Worm (Caenorhabditis elegans) whole organism, young adult: ENCODE data around the gene E02H4.8.

Experiments
- D2030.7 ChIP-seq: fragments of 200-800 bp; sonication (Bioruptor generic); IDR thresholded peaks from 2 replicates; pipeline ENCODE4 v1.3.6; 2022; ENCODE audit warnings: missing genetic modification reagents, missing genetic modification characterization, missing compliant biosample characterization
- F10E7.11 ChIP-seq: sonication (generic microtip); optimal IDR thresholded peaks from 2 replicates; lab custom pipeline; 2017; ENCODE audit warnings: mild to moderate bottlenecking, missing genetic modification characterization, moderate library complexity, missing compliant biosample characterization
- F37B4.10 ChIP-seq: fragments of 200-800 bp; sonication (Bioruptor generic); IDR thresholded peaks from 2 replicates; pipeline ENCODE4 v1.3.6; 2022; ENCODE audit warnings: missing genetic modification characterization, missing compliant biosample characterization
- F49E8.2 ChIP-seq: sonication (generic microtip); optimal IDR thresholded peaks from 3 replicates; lab custom pipeline; 2017; ENCODE audit warnings: missing genetic modification characterization, mild to moderate bottlenecking, missing compliant biosample characterization, antibody characterized with exemption, moderate library complexity; ENCODE audit not compliant: insufficient read depth
- F57C9.4 ChIP-seq: sonication (generic microtip); optimal IDR thresholded peaks from 2 replicates; lab custom pipeline; 2017; ENCODE audit warnings: mild to moderate bottlenecking, missing genetic modification characterization, missing compliant biosample characterization
- K11D2.4 ChIP-seq: fragments of 200-800 bp; sonication (Bioruptor generic); IDR thresholded peaks from 2 replicates; pipeline ENCODE4 v1.3.6; 2022; ENCODE audit warnings: missing genetic modification reagents, missing genetic modification characterization, missing compliant biosample characterization
- T07F8.4 ChIP-seq: sonication (generic microtip); optimal IDR thresholded peaks from 2 replicates; lab custom pipeline; 2016; ENCODE audit warnings: mild to moderate bottlenecking, missing genetic modification characterization, moderate library complexity, missing compliant biosample characterization
- Y53F4B.3 ChIP-seq: fragments of 200-800 bp; sonication (Bioruptor generic); IDR thresholded peaks from 2 replicates; pipeline ENCODE4 v1.3.6; 2022; ENCODE audit warnings: missing genetic modification reagents, missing genetic modification characterization, missing compliant biosample characterization
- akir-1 ChIP-seq: fragments of 200-800 bp; sonication (Bioruptor generic); optimal IDR thresholded peaks from 2 replicates; lab custom pipeline; 2018; ENCODE audit warnings: mild to moderate bottlenecking, missing genetic modification characterization, moderate library complexity, missing compliant biosample characterization
- aptf-2 ChIP-seq: fragments of 200-800 bp; sonication (Bioruptor generic); conservative IDR thresholded peaks from 2 replicates; pipeline ENCODE4 v1.3.6; 2022; ENCODE audit warnings: missing genetic modification reagents, missing genetic modification characterization, missing compliant biosample characterization
- attf-6 ChIP-seq: fragments of 200-800 bp; sonication (Bioruptor generic); IDR thresholded peaks from 2 replicates; pipeline ENCODE4 v1.3.6; 2022; ENCODE audit warnings: missing genetic modification reagents, missing genetic modification characterization, missing compliant biosample characterization
- cebp-1 ChIP-seq, 2 experiments: fragments of 200-800 bp in 1 of 2; sonication (Bioruptor generic) in 1 of 2; sonication (generic microtip) in 1 of 2; IDR thresholded peaks in 1 of 2; optimal IDR thresholded peaks in 1 of 2; 2 replicates each; pipeline versions ENCODE4 v1.3.6 to Lab custom; 2017 to 2022; ENCODE audit warnings: missing compliant biosample characterization in 2 of 2, missing genetic modification characterization in 2 of 2, mild to moderate bottlenecking in 1 of 2, missing genetic modification reagents in 1 of 2, moderate library complexity in 1 of 2
- ceh-40 ChIP-seq: fragments of 200-800 bp; sonication (Bioruptor generic); IDR thresholded peaks from 2 replicates; pipeline ENCODE4 v1.3.6; 2022; ENCODE audit warnings: missing genetic modification characterization, missing compliant biosample characterization
- ceh-91 ChIP-seq: fragments of 200-800 bp; sonication (Bioruptor generic); IDR thresholded peaks from 2 replicates; pipeline ENCODE4 v1.3.6; 2022; ENCODE audit warnings: missing genetic modification reagents, missing genetic modification characterization, missing compliant biosample characterization
- dox-1 ChIP-seq: fragments of 200-800 bp; sonication (Bioruptor generic); IDR thresholded peaks from 2 replicates; pipeline ENCODE4 v1.3.6; 2022; ENCODE audit warnings: missing genetic modification reagents, missing genetic modification characterization, missing compliant biosample characterization
- dpff-1 ChIP-seq: sonication (generic microtip); optimal IDR thresholded peaks from 2 replicates; lab custom pipeline; 2017; ENCODE audit warnings: mild to moderate bottlenecking, missing genetic modification characterization, missing compliant biosample characterization
- dpl-1 ChIP-seq: fragments of 150-350 bp; optimal IDR thresholded peaks from 2 replicates; lab custom pipeline; 2014; ENCODE audit warnings: missing biosample characterization, missing genetic modification reagents, missing genetic modification characterization
- egl-18 ChIP-seq: fragments of 200-800 bp; sonication (Bioruptor generic); IDR thresholded peaks from 2 replicates; pipeline ENCODE4 v1.3.6; 2022; ENCODE audit warnings: missing genetic modification reagents, missing genetic modification characterization, missing compliant biosample characterization
- egl-44 ChIP-seq: fragments of 200-800 bp; sonication (Bioruptor generic); IDR thresholded peaks from 2 replicates; pipeline ENCODE4 v1.3.6; 2022; ENCODE audit warnings: missing genetic modification reagents, missing genetic modification characterization, missing compliant biosample characterization
- egrh-3 ChIP-seq: fragments of 200-800 bp; sonication (Bioruptor generic); IDR thresholded peaks from 2 replicates; pipeline ENCODE4 v1.3.6; 2022; ENCODE audit warnings: missing genetic modification reagents, missing genetic modification characterization, missing compliant biosample characterization
- let-607 ChIP-seq, 2 experiments: fragments of 200-800 bp in 1 of 2; sonication (Bioruptor generic) in 1 of 2; sonication (generic microtip) in 1 of 2; optimal IDR thresholded peaks; 2 replicates each; lab custom pipeline; 2016 to 2018; ENCODE audit warnings: mild to moderate bottlenecking in 2 of 2, missing compliant biosample characterization in 2 of 2, missing genetic modification characterization in 2 of 2, moderate library complexity in 2 of 2, missing genotype in 1 of 2
- lin-26 ChIP-seq: fragments of 200-800 bp; sonication (Bioruptor generic); IDR thresholded peaks from 2 replicates; pipeline ENCODE4 v1.3.6; 2022; ENCODE audit warnings: missing genetic modification reagents, missing genetic modification characterization, missing compliant biosample characterization
- lin-35 ChIP-seq, 3 experiments: fragments of 150-350 bp in 2 of 3; sonication (generic microtip) in 1 of 3; optimal IDR thresholded peaks; 2 replicates each; lab custom pipeline; 2014 to 2018; ENCODE audit warnings: missing biosample characterization in 3 of 3, missing genetic modification characterization in 3 of 3, missing genetic modification reagents in 3 of 3
- lir-1 ChIP-seq: fragments of 200-800 bp; sonication (Bioruptor generic); conservative IDR thresholded peaks from 2 replicates; pipeline ENCODE4 v1.3.6; 2022; ENCODE audit warnings: missing genetic modification reagents, missing genetic modification characterization, missing compliant biosample characterization
- lsy-27 ChIP-seq: sonication (generic microtip); optimal IDR thresholded peaks from 2 replicates; lab custom pipeline; 2017; ENCODE audit warnings: missing genetic modification characterization, mild to moderate bottlenecking, missing compliant biosample characterization, antibody characterized with exemption, missing genotype, borderline replicate concordance; ENCODE audit not compliant: insufficient read depth
- madf-10 ChIP-seq: sonication (generic microtip); optimal IDR thresholded peaks from 2 replicates; lab custom pipeline; 2016; ENCODE audit warnings: mild to moderate bottlenecking, missing genetic modification characterization, missing compliant biosample characterization
- mel-28 ChIP-seq: sonication (generic microtip); optimal IDR thresholded peaks from 2 replicates; lab custom pipeline; 2016; ENCODE audit warnings: borderline replicate concordance, mild to moderate bottlenecking, missing genetic modification characterization, missing compliant biosample characterization
- mes-4 ChIP-seq: sonication (generic microtip); optimal IDR thresholded peaks from 2 replicates; lab custom pipeline; 2016; ENCODE audit warnings: missing genotype, missing genetic modification characterization, missing compliant biosample characterization
- pbrm-1 ChIP-seq: fragments of 200-800 bp; sonication (Bioruptor generic); IDR thresholded peaks from 2 replicates; pipeline ENCODE4 v1.3.6; 2022; ENCODE audit warnings: missing genetic modification reagents, missing genetic modification characterization, missing compliant biosample characterization
- rpc-1 ChIP-seq, 2 experiments: fragments of 150-350 bp in 1 of 2; sonication (generic microtip) in 1 of 2; optimal IDR thresholded peaks; 2 replicates each; lab custom pipeline; 2014 to 2018; ENCODE audit warnings: missing biosample characterization in 1 of 2, missing genetic modification characterization in 1 of 2, missing genetic modification reagents in 1 of 2, missing genotype in 1 of 2
- snpc-4 ChIP-seq, 5 experiments: fragments of 150-350 bp in 1 of 5; sonication (generic microtip) in 4 of 5; optimal IDR thresholded peaks; 2 replicates each; lab custom pipeline; 2014 to 2018; ENCODE audit warnings: missing genetic modification characterization in 5 of 5, missing biosample characterization in 3 of 5, antibody characterized with exemption in 2 of 5, mild to moderate bottlenecking in 2 of 5, missing compliant biosample characterization in 2 of 5, missing genotype in 2 of 5, moderate library complexity in 2 of 5, missing genetic modification reagents in 1 of 5
- tlf-1 ChIP-seq: fragments of 200-800 bp; sonication (Bioruptor generic); optimal IDR thresholded peaks from 2 replicates; lab custom pipeline; 2018; ENCODE audit warnings: mild to moderate bottlenecking, missing genetic modification characterization, missing compliant biosample characterization
- unc-130 ChIP-seq: sonication (generic microtip); optimal IDR thresholded peaks from 2 replicates; lab custom pipeline; 2016; ENCODE audit warnings: missing genetic modification reagents, missing genetic modification characterization, missing compliant biosample characterization
- zim-3 ChIP-seq: sonication (generic microtip); optimal IDR thresholded peaks from 2 replicates; lab custom pipeline; 2017; ENCODE audit warnings: mild to moderate bottlenecking, missing genetic modification characterization, moderate library complexity, missing compliant biosample characterization
- ztf-18 ChIP-seq: sonication (generic microtip); optimal IDR thresholded peaks from 2 replicates; lab custom pipeline; 2016; ENCODE audit warnings: missing genotype, mild to moderate bottlenecking, missing genetic modification characterization, missing compliant biosample characterization
- ztf-25 ChIP-seq: fragments of 200-800 bp; sonication (Bioruptor generic); IDR thresholded peaks from 2 replicates; pipeline ENCODE4 v1.3.6; 2022; ENCODE audit warnings: missing genetic modification reagents, missing genetic modification characterization, missing compliant biosample characterization
- ztf-3 ChIP-seq: fragments of 200-800 bp; sonication (Bioruptor generic); optimal IDR thresholded peaks from 2 replicates; lab custom pipeline; 2018; ENCODE audit warnings: mild to moderate bottlenecking, missing genetic modification characterization, missing compliant biosample characterization

E02H4.8 gene

DNA sequence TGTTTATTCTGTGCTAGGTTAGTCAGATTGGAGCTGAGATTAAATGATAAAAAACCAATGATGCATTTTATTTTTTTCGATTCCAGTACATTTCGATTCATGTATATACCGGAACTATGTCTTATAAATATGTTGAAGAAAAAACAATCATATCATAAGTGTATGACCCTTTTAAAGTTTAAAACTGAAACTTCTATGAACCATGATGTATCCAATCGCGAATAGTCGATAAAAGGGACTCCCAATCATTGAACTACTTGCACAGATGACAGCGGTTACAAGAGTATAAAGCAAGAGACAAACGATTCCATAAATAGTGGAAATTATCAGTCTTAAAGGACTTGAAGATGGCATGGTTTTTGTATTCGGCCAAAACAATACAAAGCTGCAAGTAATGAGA, 28.4 kb downstream of the E02H4.8 start, which contains the start of gene srg-37:
srg-37 (minus strand) TSS at position 101 of the 400 bp plus-strand sequence.
- TF ChIP-seq attf-6 (GFP tag; lab: Robert Waterston, UW) (no peak), cebp-1 (GFP tag; IDR thresholded peaks at IDR 0.05; lab: Robert Waterston, UW) (no peak), cebp-1 (tag; optimal IDR thresholded peaks at IDR 0.05; lab: Kevin White, UChicago) (no peak), ceh-91 (GFP tag; lab: Robert Waterston, UW) (no peak), ztf-18 (tag; lab: Kevin White, UChicago) (no peak), tlf-1 (GFP tag; lab: Kevin White, UChicago) (no peak), F37B4.10 (GFP tag; lab: Robert Waterston, UW) (no peak), ztf-3 (GFP tag; lab: Kevin White, UChicago) (no peak), lsy-27 (tag; lab: Kevin White, UChicago) (no peak), Y53F4B.3 (GFP tag; lab: Robert Waterston, UW) (no peak)

DNA sequence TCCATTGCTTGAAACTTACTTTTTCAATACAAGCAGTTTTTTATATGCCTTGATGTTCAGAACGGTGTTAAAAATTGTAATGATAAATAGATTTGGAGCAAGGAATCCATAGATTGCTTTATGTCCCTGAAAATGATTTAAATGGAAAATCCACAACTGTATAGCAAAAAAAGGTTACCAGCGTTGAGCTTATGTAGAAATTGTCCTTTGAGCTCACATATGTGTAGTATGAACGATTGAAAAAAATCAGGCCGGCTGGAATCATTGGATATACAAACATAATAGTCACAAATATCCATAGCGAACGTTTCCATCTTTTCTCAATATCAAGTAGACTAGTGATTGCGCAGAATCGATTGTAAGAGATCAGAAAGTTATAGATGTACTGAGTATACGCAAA, 29.0 kb downstream of the E02H4.8 start, which contains the start of gene srg-36:
srg-36 (minus strand) TSS at position 101 of the 400 bp plus-strand sequence.
- no peak for TF ChIP-seq aptf-2
- no peak for TF ChIP-seq lin-35 (GFP tag; optimal IDR thresholded peaks at IDR 0.05; lab: Kevin White, UChicago)
- TF ChIP-seq pbrm-1 (GFP tag; lab: Robert Waterston, UW) = no peak
- TF ChIP-seq D2030.7 = no peak

DNA sequence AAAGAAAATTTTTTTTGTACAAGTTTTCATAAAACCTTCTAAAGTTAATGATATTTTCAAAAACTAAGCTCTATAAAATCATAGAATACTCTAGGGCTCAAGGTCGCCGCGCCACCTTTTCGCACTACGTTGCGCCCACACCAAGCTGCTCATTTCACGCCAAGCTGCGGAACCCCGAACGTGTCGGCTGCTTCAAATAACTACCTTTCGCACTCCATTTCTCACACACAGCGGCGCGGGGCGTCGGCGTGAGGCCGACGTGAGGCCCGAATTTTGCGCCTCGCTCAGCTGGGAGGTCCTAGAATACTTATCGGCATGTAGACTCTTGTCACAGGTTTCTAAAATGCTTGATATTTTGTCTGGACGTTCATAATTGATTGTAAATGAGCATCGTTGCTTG, 31.4 kb downstream of the E02H4.8 start:
- TF ChIP-seq Y53F4B.3 (GFP tag; lab: Robert Waterston, UW) (no peak), mel-28 (no peak), ztf-3 (GFP tag; lab: Kevin White, UChicago) (no peak), K11D2.4 (GFP tag; lab: Robert Waterston, UW) (no peak), dox-1 (GFP tag; lab: Robert Waterston, UW) (0 out of 2 replicates have a peak, but pooled peaks have one; percentile 25), snpc-4 (GFP tag; optimal IDR thresholded peaks at IDR 0.05; lab: Kevin White, UChicago) (peak; percentile 45), snpc-4 (tag; optimal IDR thresholded peaks at IDR 0.05; lab: Kevin White, UChicago) (peak in 2 of 4 experiments; percentile 59 to 77), cebp-1 (GFP tag; IDR thresholded peaks at IDR 0.05; lab: Robert Waterston, UW) (no peak), cebp-1 (tag; optimal IDR thresholded peaks at IDR 0.05; lab: Kevin White, UChicago) (no peak), lin-26 (GFP tag; lab: Robert Waterston, UW) (no peak), madf-10 (no peak), T07F8.4 (tag; lab: Kevin White, UChicago) (no peak), egl-44 (GFP tag; lab: Robert Waterston, UW) (no peak), attf-6 (GFP tag; lab: Robert Waterston, UW) (no peak), F49E8.2 (tag; lab: Kevin White, UChicago) (no peak)

DNA sequence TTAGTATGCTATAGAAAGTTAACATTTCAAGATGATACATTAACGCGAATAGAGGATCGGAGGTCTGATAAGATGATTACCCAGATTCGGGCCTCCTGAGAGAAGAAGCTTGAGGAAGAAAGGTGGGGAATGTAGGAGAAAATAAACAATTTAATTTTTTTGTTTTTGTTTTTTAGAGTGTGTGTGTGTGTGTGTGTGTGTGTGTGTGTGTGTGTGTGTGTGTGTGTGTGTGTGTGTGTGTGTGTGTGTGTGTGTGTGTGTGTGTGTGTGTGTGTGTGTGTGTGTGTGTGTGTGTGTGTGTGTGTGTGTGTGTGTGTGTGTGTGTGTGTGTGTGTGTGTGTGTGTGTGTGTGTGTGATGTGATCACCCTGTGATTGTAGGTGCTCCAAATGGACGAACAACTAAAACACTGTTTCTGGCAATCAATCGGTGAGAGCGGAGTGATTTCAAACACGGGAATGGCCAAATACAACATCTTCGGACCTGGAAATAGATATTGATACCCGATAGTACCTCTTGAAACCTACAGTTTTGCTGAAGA, 34.0 kb downstream of the E02H4.8 start:
- TF ChIP-seq lir-1 (GFP tag; lab: Robert Waterston, UW) (peak; percentile 74; the same call in 1 of the 2 replicates), akir-1 (GFP tag; lab: Kevin White, UChicago) (peak; percentile 54), egrh-3 (peak; percentile 52; the same call in 1 of the 2 replicates), ztf-3 (GFP tag; lab: Kevin White, UChicago) (peak; percentile 15)

DNA sequence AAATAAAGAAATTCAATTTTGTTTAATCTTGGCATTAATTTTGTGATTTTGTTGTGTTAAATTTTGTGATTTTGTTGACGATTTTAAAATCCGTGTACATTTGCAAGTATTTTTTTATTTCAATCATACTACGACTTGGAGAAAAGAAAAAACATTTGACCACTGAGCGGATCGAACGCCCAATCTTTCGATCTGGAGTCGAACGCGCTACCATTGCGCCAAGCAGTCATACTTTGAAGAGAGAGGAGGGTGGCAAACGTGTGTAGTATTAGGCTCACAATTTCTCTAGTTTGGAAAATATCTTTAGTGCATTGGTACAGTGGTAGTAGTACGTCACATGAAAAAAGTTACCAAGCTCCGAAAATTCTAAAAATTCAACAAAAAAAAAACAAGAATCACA, 34.6 kb downstream of the E02H4.8 start:
- TF ChIP-seq rpc-1 (optimal IDR thresholded peaks at IDR 0.05; lab: Kevin White, UChicago) (peak; percentile 91), rpc-1 (tag; optimal IDR thresholded peaks at IDR 0.05; lab: Kevin White, UChicago) (peak; percentile 96), F10E7.11 (tag; lab: Kevin White, UChicago) (no peak), snpc-4 (GFP tag; optimal IDR thresholded peaks at IDR 0.05; lab: Kevin White, UChicago) (peak; percentile 76), snpc-4 (tag; optimal IDR thresholded peaks at IDR 0.05; lab: Kevin White, UChicago) (peak in 2 of 4 experiments; percentile 58 to 77), ceh-40 (GFP tag; lab: Robert Waterston, UW) (no peak), egl-18 (GFP tag; lab: Robert Waterston, UW) (no peak), unc-130 (no peak), zim-3 (tag; lab: Kevin White, UChicago) (peak; percentile 2), egrh-3 (no peak), tlf-1 (GFP tag; lab: Kevin White, UChicago) (no peak), F57C9.4 (no peak), let-607 (tag; optimal IDR thresholded peaks at IDR 0.05; lab: Kevin White, UChicago) (no peak), dpl-1 (no peak), mes-4 (tag; lab: Kevin White, UChicago) (peak; percentile 10), dpff-1 (no peak), ztf-25 (GFP tag; lab: Robert Waterston, UW) (peak; percentile 81)
